Fruit fly (Drosophila melanogaster): ENCODE measurements around the gene mTor.

- TF ChIP-seq fd85E (GFP tag; optimal IDR thresholded peaks at IDR 0.05) (no peak), acj6 (GFP tag; optimal IDR thresholded peaks at IDR 0.05) (peak; percentile 70), CG16779 (tag; optimal IDR thresholded peaks at IDR 0.05) (peak; percentile 15), Ets96B (tag; optimal IDR thresholded peaks at IDR 0.05) (peak; percentile 61), esn (GFP tag; optimal IDR thresholded peaks at IDR 0.05) (peak; percentile 53), CG6854 (GFP tag; optimal IDR thresholded peaks at IDR 0.05) (no peak), Smox (GFP tag; optimal IDR thresholded peaks at IDR 0.05) (peak; percentile 16), Hr39 (GFP tag; optimal IDR thresholded peaks at IDR 0.05) (peak; percentile 61), CG32006 (GFP tag; optimal IDR thresholded peaks at IDR 0.05) (peak; percentile 76), Sox15 (GFP tag; optimal IDR thresholded peaks at IDR 0.05) (peak; percentile 37), eg (GFP tag; IDR thresholded peaks at IDR 0.05) (peak; percentile 87), ss (GFP tag; optimal IDR thresholded peaks at IDR 0.05) (peak in 1 of 2 experiments; percentile 38), Met (GFP tag; optimal IDR thresholded peaks at IDR 0.05) (peak; percentile 51)
Measured at dm6 chr2L:13056022-13056421, 51.7 kb downstream of the mTor start.
